Fruit fly (Drosophila melanogaster) whole organism, pupa: ENCODE measurements around the gene CG7251.

Experiments
- CG10348 ChIP-seq: fragments of 200-800 bp; sonication (Bioruptor generic); IDR thresholded peaks from 2 replicates; pipeline ENCODE4 v1.3.6; 2022; ENCODE audit warnings: missing biosample characterization, missing genetic modification characterization
- CG12605 ChIP-seq: fragments of 200-800 bp; sonication (Bioruptor generic); IDR thresholded peaks from 2 replicates; pipeline ENCODE4 v1.3.6; 2022; ENCODE audit warnings: missing biosample characterization, missing genetic modification characterization
- CG13204 ChIP-seq: fragments of 200-800 bp; sonication (Bioruptor generic); optimal IDR thresholded peaks from 2 replicates; lab custom pipeline; 2018; ENCODE audit warnings: missing biosample characterization, mild to moderate bottlenecking, missing genetic modification characterization, moderate library complexity
- CG14655 ChIP-seq: fragments of 200-800 bp; sonication (Bioruptor generic); optimal IDR thresholded peaks from 3 replicates; lab custom pipeline; 2017; ENCODE audit warnings: mild to moderate bottlenecking, missing biosample characterization, missing genetic modification reagents, missing genetic modification characterization
- CG15710 ChIP-seq: fragments of 200-800 bp; sonication (Bioruptor generic); optimal IDR thresholded peaks from 2 replicates; lab custom pipeline; 2018; ENCODE audit warnings: missing biosample characterization, mild to moderate bottlenecking, missing genetic modification characterization, moderate library complexity
- CG17806 ChIP-seq: fragments of 200-800 bp; sonication (Bioruptor generic); optimal IDR thresholded peaks from 2 replicates; lab custom pipeline; 2018; ENCODE audit warnings: missing biosample characterization, mild to moderate bottlenecking, missing genetic modification characterization, moderate library complexity
- CG32121 ChIP-seq: fragments of 200-800 bp; sonication (Bioruptor generic); IDR thresholded peaks from 2 replicates; pipeline ENCODE4 v1.3.6; 2022; ENCODE audit warnings: missing biosample characterization, missing genetic modification characterization
- CG34367 ChIP-seq: fragments of 200-800 bp; sonication (Bioruptor generic); optimal IDR thresholded peaks from 2 replicates; lab custom pipeline; 2018; ENCODE audit warnings: missing biosample characterization, mild to moderate bottlenecking, missing genetic modification characterization
- CG4496 ChIP-seq: fragments of 200-800 bp; sonication (Bioruptor generic); IDR thresholded peaks from 3 replicates; pipeline ENCODE4 v1.3.6; 2022; ENCODE audit warnings: missing biosample characterization, missing genetic modification characterization
- CG8159 ChIP-seq: fragments of 200-800 bp; sonication (Bioruptor generic); optimal IDR thresholded peaks from 3 replicates; lab custom pipeline; 2018; ENCODE audit warnings: missing biosample characterization, mild to moderate bottlenecking, missing genetic modification characterization, moderate library complexity
- CG8301 ChIP-seq: fragments of 200-800 bp; sonication (Bioruptor generic); optimal IDR thresholded peaks from 2 replicates; lab custom pipeline; 2018; ENCODE audit warnings: missing biosample characterization, mild to moderate bottlenecking, missing genetic modification characterization
- CG9948 ChIP-seq: fragments of 200-800 bp; sonication (Bioruptor generic); optimal IDR thresholded peaks from 2 replicates; lab custom pipeline; 2018; ENCODE audit warnings: missing biosample characterization, mild to moderate bottlenecking, missing genetic modification characterization, moderate library complexity
- D1 ChIP-seq: fragments of 200-800 bp; sonication (Bioruptor generic); optimal IDR thresholded peaks from 2 replicates; lab custom pipeline; 2018; ENCODE audit warnings: missing biosample characterization, mild to moderate bottlenecking, missing genetic modification characterization, moderate library complexity
- EcR ChIP-seq: fragments of 200-800 bp; sonication (Bioruptor generic); optimal IDR thresholded peaks from 3 replicates; lab custom pipeline; 2019; ENCODE audit warnings: missing biosample characterization, missing genetic modification characterization, mild to moderate bottlenecking, moderate library complexity, missing genetic modification reagents
- Ets98B ChIP-seq: fragments of 200-800 bp; sonication (Bioruptor generic); IDR thresholded peaks from 2 replicates; pipeline ENCODE4 v1.3.6; 2022; ENCODE audit warnings: missing biosample characterization, missing genetic modification characterization
- Pif1A ChIP-seq: fragments of 200-800 bp; sonication (Bioruptor generic); optimal IDR thresholded peaks from 3 replicates; lab custom pipeline; 2016; ENCODE audit warnings: missing biosample characterization, missing genetic modification characterization
- Pif1B ChIP-seq: fragments of 200-800 bp; sonication (Bioruptor generic); optimal IDR thresholded peaks from 3 replicates; lab custom pipeline; 2016; ENCODE audit warnings: missing biosample characterization, missing genetic modification characterization
- Snoo ChIP-seq: fragments of 200-800 bp; sonication (Bioruptor generic); optimal IDR thresholded peaks from 3 replicates; lab custom pipeline; 2017; ENCODE audit warnings: missing biosample characterization, mild to moderate bottlenecking, missing genetic modification characterization, inconsistent platforms
- fd96Ca ChIP-seq: fragments of 200-800 bp; sonication (Bioruptor generic); IDR thresholded peaks from 3 replicates; pipeline ENCODE4 v1.3.6; 2022; ENCODE audit warnings: missing biosample characterization, missing genetic modification characterization
- gl ChIP-seq: fragments of 200-800 bp; sonication (Bioruptor generic); optimal IDR thresholded peaks from 2 replicates; lab custom pipeline; 2018; ENCODE audit warnings: missing biosample characterization, mild to moderate bottlenecking, missing genetic modification characterization
- rn ChIP-seq: fragments of 200-800 bp; sonication (Bioruptor generic); IDR thresholded peaks from 2 replicates; pipeline ENCODE4 v1.3.6; 2022; ENCODE audit warnings: missing biosample characterization, missing genetic modification characterization

Gene CG7251

dm6 chr2L:5546518-5547287 lies 41.5 kb downstream of the CG7251 start, which contains the start of gene Oscillin:
Oscillin (plus strand) TSS chr2L:5547086.
- peak; percentile 79 for TF ChIP-seq CG32121
- TF ChIP-seq gl (tag; lab: Kevin White, UChicago): no peak
- TF ChIP-seq CG8301: peak; percentile 77
- TF ChIP-seq fd96Ca (GFP tag; lab: Robert Waterston, UW): peak; percentile 61
- peak; percentile 73 for TF ChIP-seq Pif1B
- TF ChIP-seq Ets98B (GFP tag; lab: Robert Waterston, UW): 0 out of 2 replicates have a peak, but pooled peaks have one; percentile 34
- peak; percentile 76 for TF ChIP-seq CG17806 (tag; lab: Kevin White, UChicago)
- peak; percentile 56 for TF ChIP-seq CG9948 (tag; lab: Kevin White, UChicago)
- peak; percentile 75 for TF ChIP-seq CG12605
- TF ChIP-seq CG15710: peak; percentile 29
- TF ChIP-seq D1: no peak
- peak; percentile 89 for TF ChIP-seq CG14655
- TF ChIP-seq EcR: peak; percentile 100
- TF ChIP-seq Snoo (tag; lab: Kevin White, UChicago): peak; percentile 65
- TF ChIP-seq rn (GFP tag; lab: Robert Waterston, UW): peak; percentile 55; the same call in 1 of the 2 replicates
- peak; percentile 46; the same call in 1 of the 3 replicates for TF ChIP-seq CG4496 (GFP tag; lab: Robert Waterston, UW)
- peak; percentile 67 for TF ChIP-seq Pif1A (GFP tag; lab: Kevin White, UChicago)
- peak; percentile 4 for TF ChIP-seq CG34367 (tag; lab: Kevin White, UChicago)
- no peak for TF ChIP-seq CG10348 (GFP tag; lab: Robert Waterston, UW)
- TF ChIP-seq CG13204 (GFP tag; lab: Kevin White, UChicago): no peak
- peak; percentile 85 for TF ChIP-seq CG8159 (tag; lab: Kevin White, UChicago)

dm6 chr2L:5546207-5546517 lies 42.1 kb downstream of the CG7251 start:
- TF ChIP-seq CG15710 (no peak), fd96Ca (GFP tag; lab: Robert Waterston, UW) (no peak; the same call in 2 of the 3 replicates), CG8159 (tag; lab: Kevin White, UChicago) (no peak), CG13204 (GFP tag; lab: Kevin White, UChicago) (peak; percentile 25), gl (tag; lab: Kevin White, UChicago) (peak; percentile 5)
- TF ChIP-seq, all 21 proteins: peak for 2

- TF ChIP-seq CG13204 (GFP tag; lab: Kevin White, UChicago) (no peak), CG32121 (peak; percentile 82), Pif1A (GFP tag; lab: Kevin White, UChicago) (no peak), gl (tag; lab: Kevin White, UChicago) (no peak), CG15710 (no peak), CG9948 (tag; lab: Kevin White, UChicago) (no peak), EcR (peak; percentile 58), Snoo (tag; lab: Kevin White, UChicago) (peak; percentile 8), rn (GFP tag; lab: Robert Waterston, UW) (no peak), Ets98B (GFP tag; lab: Robert Waterston, UW) (peak; percentile 63; the same call in 1 of the 2 replicates), Pif1B (no peak), CG14655 (no peak), CG12605 (no peak), CG17806 (tag; lab: Kevin White, UChicago) (peak; percentile 25), CG8301 (no peak), CG10348 (GFP tag; lab: Robert Waterston, UW) (no peak), D1 (no peak), fd96Ca (GFP tag; lab: Robert Waterston, UW) (peak; percentile 70; the same call in 1 of the 3 replicates), CG34367 (tag; lab: Kevin White, UChicago) (no peak), CG8159 (tag; lab: Kevin White, UChicago) (no peak), CG4496 (GFP tag; lab: Robert Waterston, UW) (peak; percentile 80)
Observed at dm6 chr2L:5542944-5543515, 45.2 kb downstream of the CG7251 start.

dm6 chr2L:5541935-5542685 lies 46.1 kb downstream of the CG7251 start, which contains the start of the genes Hel25E and Lam:
Hel25E (minus strand) TSS chr2L:5542314.
Lam (plus strand) TSS chr2L:5542480.
- TF ChIP-seq CG8159 (tag; lab: Kevin White, UChicago) (no peak), CG17806 (tag; lab: Kevin White, UChicago) (no peak), Snoo (tag; lab: Kevin White, UChicago) (no peak), CG9948 (tag; lab: Kevin White, UChicago) (no peak), CG34367 (tag; lab: Kevin White, UChicago) (no peak), rn (GFP tag; lab: Robert Waterston, UW) (no peak), EcR (no peak), gl (tag; lab: Kevin White, UChicago) (no peak), Pif1B (no peak)

- TF ChIP-seq CG15710 (no peak), CG10348 (GFP tag; lab: Robert Waterston, UW) (no peak), CG4496 (GFP tag; lab: Robert Waterston, UW) (no peak), Ets98B (GFP tag; lab: Robert Waterston, UW) (no peak), CG8301 (no peak)
- TF ChIP-seq, all 21 proteins: peak for 0
Observed at dm6 chr2L:5539034-5539433, 49.2 kb downstream of the CG7251 start, which contains the start of gene CG14015. CG14015 (minus strand) TSS chr2L:5539196.
